Worm (Caenorhabditis elegans): ENCODE measurements around the gene cutl-17.

cutl-17 gene

DNA sequence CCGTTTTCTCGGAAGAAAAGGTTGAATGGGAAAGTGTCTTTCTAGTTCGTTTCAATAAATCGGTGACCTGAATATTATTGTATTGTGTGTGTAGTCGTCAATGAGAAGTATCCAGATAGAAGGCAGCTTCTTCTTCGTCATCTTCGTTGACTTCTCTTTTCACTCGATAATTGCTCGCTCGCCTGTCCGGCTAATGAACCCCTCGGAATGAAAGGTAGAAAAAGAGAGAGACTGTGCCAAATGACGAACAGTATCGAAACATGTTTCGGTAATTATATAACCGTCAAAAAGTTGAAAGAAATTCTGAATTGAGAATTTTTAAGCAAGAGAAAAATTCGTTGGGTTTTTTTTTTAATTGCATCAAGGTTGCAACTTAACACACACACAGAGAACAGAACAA is at the start of gene cutl-17:
TSS of gene cutl-17 (minus strand) at position 101 of the 400 bp plus-strand sequence.
- TF ChIP-seq lin-40 (tag; optimal IDR thresholded peaks at IDR 0.05) (no peak), Y53F4B.3 (GFP tag; IDR thresholded peaks at IDR 0.05) (no peak), ceh-79 (tag; optimal IDR thresholded peaks at IDR 0.05) (no peak), K11D2.4 (GFP tag; IDR thresholded peaks at IDR 0.05) (no peak), nhr-27 (tag; optimal IDR thresholded peaks at IDR 0.05) (no peak), F10E7.11 (tag; optimal IDR thresholded peaks at IDR 0.05) (no peak)

DNA sequence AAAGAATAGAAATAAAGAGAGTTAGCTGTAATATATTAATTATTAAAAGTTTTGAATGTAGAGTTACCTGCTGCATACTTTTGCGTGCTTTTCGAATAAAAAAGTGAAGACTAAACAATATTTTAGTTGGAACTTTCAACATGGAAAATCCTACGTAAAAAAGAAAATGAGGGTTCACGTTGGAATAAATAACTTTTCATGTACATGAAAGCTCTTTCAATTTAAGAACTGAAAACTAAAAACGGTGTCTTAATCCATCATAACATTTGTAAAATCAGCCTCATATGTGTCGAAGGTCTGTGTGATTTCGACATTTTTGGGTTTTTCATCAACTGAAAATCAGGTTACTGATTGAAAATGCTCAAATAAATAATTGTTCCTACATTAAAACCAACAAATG is 49.0 kb upstream of the cutl-17 start, which contains the start of gene ttr-9:
TSS of gene ttr-9 (minus strand) at position 101 of the 400 bp plus-strand sequence.
- TF ChIP-seq nfya-2 (GFP tag; IDR thresholded peaks at IDR 0.05) = no peak
- no peak for TF ChIP-seq F37B4.10 (GFP tag; IDR thresholded peaks at IDR 0.05)
- TF ChIP-seq lin-54 (GFP tag; optimal IDR thresholded peaks at IDR 0.05) = no peak
- TF ChIP-seq rpc-1 (optimal IDR thresholded peaks at IDR 0.05) = no peak
- no peak for TF ChIP-seq rpc-1 (tag; optimal IDR thresholded peaks at IDR 0.05)
- TF ChIP-seq tlf-1 (GFP tag; optimal IDR thresholded peaks at IDR 0.05) = no peak
- no peak for TF ChIP-seq F39B2.1 (GFP tag; IDR thresholded peaks at IDR 0.05)
- no peak for TF ChIP-seq ztf-22 (GFP tag; optimal IDR thresholded peaks at IDR 0.05)
- TF ChIP-seq ztf-28 (GFP tag; IDR thresholded peaks at IDR 0.05) = no peak

DNA sequence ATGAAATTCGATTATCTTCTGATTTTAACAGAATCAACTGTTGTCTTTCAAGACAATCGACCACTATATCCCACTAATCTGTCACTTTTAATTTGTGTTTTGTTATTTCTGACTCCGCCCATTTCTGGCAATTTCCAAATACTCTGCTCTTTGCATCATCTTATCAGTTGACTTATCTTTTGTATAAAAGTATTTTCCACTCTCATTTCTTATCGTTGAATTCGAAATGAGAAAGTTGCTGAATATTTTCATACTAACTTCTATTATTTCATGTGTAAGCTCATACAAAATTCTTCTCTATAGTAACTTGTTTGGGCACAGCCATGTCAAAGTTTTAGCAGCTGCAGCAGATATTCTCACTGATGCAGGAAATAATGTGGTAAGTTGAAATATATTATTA is 42.8 kb upstream of the cutl-17 start, which contains the start of gene ugt-21:
TSS of gene ugt-21 (plus strand) at position 212 of the 400 bp plus-strand sequence.
- TF ChIP-seq madf-6 (GFP tag; IDR thresholded peaks at IDR 0.05) (no peak), rcor-1 (GFP tag; IDR thresholded peaks at IDR 0.05) (no peak), tbx-9 (tag; optimal IDR thresholded peaks at IDR 0.05; ENCODE audit: borderline replicate concordance) (no peak), atf-7 (tag; optimal IDR thresholded peaks at IDR 0.05) (no peak), dpff-1 (tag; optimal IDR thresholded peaks at IDR 0.05) (no peak), madf-3 (GFP tag; IDR thresholded peaks at IDR 0.05) (no peak), ets-4 (GFP tag; optimal IDR thresholded peaks at IDR 0.05) (no peak), ztf-28 (GFP tag; IDR thresholded peaks at IDR 0.05) (no peak), D2030.7 (GFP tag; IDR thresholded peaks at IDR 0.05) (no peak), sea-2 (GFP tag; IDR thresholded peaks at IDR 0.05) (no peak), F49E8.2 (tag; optimal IDR thresholded peaks at IDR 0.05; ENCODE audit: insufficient read depth) (no peak), ztf-22 (GFP tag; optimal IDR thresholded peaks at IDR 0.05) (no peak), gei-17 (GFP tag; optimal IDR thresholded peaks at IDR 0.05) (no peak), die-1 (tag; optimal IDR thresholded peaks at IDR 0.05) (no peak), nhr-90 (tag; optimal IDR thresholded peaks at IDR 0.05) (no peak), F55B11.4 (tag; optimal IDR thresholded peaks at IDR 0.05; ENCODE audit: borderline replicate concordance, insufficient read depth) (no peak), T26A5.8 (tag; optimal IDR thresholded peaks at IDR 0.05) (no peak), ztf-18 (tag; optimal IDR thresholded peaks at IDR 0.05) (no peak), B0019.2 (GFP tag; conservative IDR thresholded peaks at IDR 0.05) (no peak)

DNA sequence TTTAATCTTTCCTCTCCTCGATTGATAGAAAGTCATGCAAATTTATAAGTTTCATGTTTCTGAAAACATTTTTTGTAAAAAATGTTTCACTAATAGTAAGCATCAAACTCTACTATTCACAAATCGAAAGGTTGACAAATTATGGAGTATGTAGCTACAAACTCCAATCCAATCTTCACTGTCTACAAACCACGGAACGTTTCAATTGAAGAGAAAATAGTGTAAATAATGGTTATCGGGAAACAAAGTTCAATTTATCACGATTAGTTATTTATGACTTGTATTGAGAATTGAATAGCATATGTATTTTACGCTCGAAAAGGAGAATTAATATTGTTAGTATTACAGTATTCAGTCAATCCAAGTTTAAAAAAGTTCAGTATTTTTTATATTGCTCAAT is 42.3 kb upstream of the cutl-17 start:
- TF ChIP-seq nhr-179 (tag; optimal IDR thresholded peaks at IDR 0.05) (no peak), hlh-26 (GFP tag; conservative IDR thresholded peaks at IDR 0.05) (no peak), F10E7.11 (tag; optimal IDR thresholded peaks at IDR 0.05) (no peak), rpc-1 (optimal IDR thresholded peaks at IDR 0.05) (no peak), rpc-1 (tag; optimal IDR thresholded peaks at IDR 0.05) (no peak), T07F8.4 (tag; optimal IDR thresholded peaks at IDR 0.05) (no peak), chd-7 (tag; optimal IDR thresholded peaks at IDR 0.05) (no peak), B0261.1 (tag; optimal IDR thresholded peaks at IDR 0.05) (no peak), efl-1 (GFP tag; optimal IDR thresholded peaks at IDR 0.05) (no peak), F23B12.7 (tag; optimal IDR thresholded peaks at IDR 0.05; ENCODE audit: insufficient read depth) (no peak), nhr-120 (GFP tag; IDR thresholded peaks at IDR 0.05) (no peak)
